Fruit fly (Drosophila melanogaster) whole organism, embryonic: ENCODE data around the gene yellow-b.
A peak's percentile ranks its signal among the peaks of the same experiment; 100 is the strongest.

Experiments used
- Atf3 ChIP-seq: fragments of 200-800 bp; sonication (Bioruptor generic); optimal IDR thresholded peaks from 3 replicates; lab custom pipeline; 2016; ENCODE audit warnings: missing biosample characterization, missing genetic modification characterization
- CG10321 ChIP-seq: fragments of 200-800 bp; sonication (Bioruptor generic); IDR thresholded peaks from 2 replicates; pipeline ENCODE4 v1.3.6; 2022; ENCODE audit warnings: missing biosample characterization, missing genetic modification characterization
- CG10959 ChIP-seq: fragments of 200-800 bp; sonication (Bioruptor generic); IDR thresholded peaks from 2 replicates; pipeline ENCODE4 v1.3.6; 2022; ENCODE audit warnings: missing biosample characterization, missing genetic modification characterization
- CG12299 ChIP-seq: fragments of 200-800 bp; sonication (Bioruptor generic); optimal IDR thresholded peaks from 2 replicates; lab custom pipeline; 2018; ENCODE audit warnings: missing biosample characterization, mild to moderate bottlenecking, missing genetic modification characterization
- CG12659 ChIP-seq: fragments of 200-800 bp; sonication (Bioruptor generic); optimal IDR thresholded peaks from 3 replicates; lab custom pipeline; 2017; ENCODE audit warnings: mild to moderate bottlenecking, missing biosample characterization, missing genetic modification reagents, missing genetic modification characterization
- CG13287 ChIP-seq: fragments of 200-800 bp; sonication (Bioruptor generic); IDR thresholded peaks from 2 replicates; pipeline ENCODE4 v1.3.6; 2022; ENCODE audit warnings: missing biosample characterization, missing genetic modification characterization; ENCODE audit not compliant: partially characterized antibody
- CG14014 ChIP-seq: fragments of 200-800 bp; sonication (Bioruptor generic); IDR thresholded peaks from 2 replicates; pipeline ENCODE4 v1.3.6; 2022; ENCODE audit warnings: missing biosample characterization, missing genetic modification characterization
- CG1529 ChIP-seq: fragments of 200-800 bp; sonication (Bioruptor generic); optimal IDR thresholded peaks from 3 replicates; lab custom pipeline; 2018; ENCODE audit warnings: missing biosample characterization, missing genetic modification characterization
- CG16815 ChIP-seq: fragments of 200-800 bp; sonication (Bioruptor generic); optimal IDR thresholded peaks from 3 replicates; lab custom pipeline; 2017; ENCODE audit warnings: missing biosample characterization, mild to moderate bottlenecking, missing genetic modification characterization
- CG2120 ChIP-seq: fragments of 200-800 bp; sonication (Bioruptor generic); optimal IDR thresholded peaks from 3 replicates; lab custom pipeline; 2016; ENCODE audit warnings: missing biosample characterization, missing genetic modification characterization
- CG2129 ChIP-seq: fragments of 200-800 bp; sonication (Bioruptor generic); IDR thresholded peaks from 2 replicates; pipeline ENCODE4 v1.3.6; 2022; ENCODE audit warnings: missing biosample characterization, missing genetic modification characterization; ENCODE audit not compliant: partially characterized antibody
- CG32532 ChIP-seq: fragments of 200-800 bp; sonication (Bioruptor generic); IDR thresholded peaks from 2 replicates; pipeline ENCODE4 v1.3.6; 2022; ENCODE audit warnings: missing biosample characterization, missing genetic modification characterization
- CG4360 ChIP-seq: fragments of 200-800 bp; sonication (Bioruptor generic); IDR thresholded peaks from 2 replicates; pipeline ENCODE4 v1.3.6; 2022; ENCODE audit warnings: missing biosample characterization, missing genetic modification characterization
- CG4404 ChIP-seq: fragments of 200-800 bp; sonication (Bioruptor generic); IDR thresholded peaks from 2 replicates; pipeline ENCODE4 v1.3.6; 2022; ENCODE audit warnings: missing biosample characterization, missing genetic modification characterization
- CG9797 ChIP-seq: fragments of 200-800 bp; sonication (Bioruptor generic); optimal IDR thresholded peaks from 3 replicates; lab custom pipeline; 2018; ENCODE audit warnings: missing biosample characterization, mild to moderate bottlenecking, missing genetic modification characterization
- CG9817 ChIP-seq: fragments of 200-800 bp; sonication (Bioruptor generic); optimal IDR thresholded peaks from 2 replicates; lab custom pipeline; 2018; ENCODE audit warnings: missing biosample characterization, mild to moderate bottlenecking, missing genetic modification characterization, moderate library complexity
- Dll ChIP-seq: fragments of 200-800 bp; sonication (Bioruptor generic); IDR thresholded peaks from 4 replicates; pipeline ENCODE4 v1.3.6; 2022; ENCODE audit warnings: missing biosample characterization, missing genetic modification characterization; ENCODE audit not compliant: partially characterized antibody
- Drgx ChIP-seq: fragments of 200-800 bp; sonication (Bioruptor generic); IDR thresholded peaks from 2 replicates; pipeline ENCODE4 v1.3.6; 2022; ENCODE audit warnings: missing biosample characterization, missing genetic modification characterization
- Gsc ChIP-seq: fragments of 200-800 bp; sonication (Bioruptor generic); IDR thresholded peaks from 2 replicates; pipeline ENCODE4 v1.3.6; 2022; ENCODE audit warnings: missing biosample characterization, missing genetic modification characterization
- H2.0 ChIP-seq: fragments of 200-800 bp; sonication (Bioruptor generic); IDR thresholded peaks from 2 replicates; pipeline ENCODE4 v1.3.6; 2022; ENCODE audit warnings: missing biosample characterization, missing genetic modification characterization
- HLHmδ ChIP-seq: fragments of 200-800 bp; sonication (Bioruptor generic); optimal IDR thresholded peaks from 2 replicates; lab custom pipeline; 2018; ENCODE audit warnings: missing biosample characterization, mild to moderate bottlenecking, missing genetic modification characterization, moderate library complexity
- Hey ChIP-seq: fragments of 200-800 bp; sonication (Bioruptor generic); optimal IDR thresholded peaks from 3 replicates; lab custom pipeline; 2018; ENCODE audit warnings: missing biosample characterization, mild to moderate bottlenecking, missing genetic modification characterization
- Mes4 ChIP-seq: fragments of 200-800 bp; sonication (Bioruptor generic); optimal IDR thresholded peaks from 2 replicates; lab custom pipeline; 2016; ENCODE audit warnings: missing biosample characterization, missing genetic modification characterization
- Mrtf ChIP-seq: fragments of 200-800 bp; sonication (Bioruptor generic); IDR thresholded peaks from 3 replicates; pipeline ENCODE4 v1.3.6; 2022; ENCODE audit warnings: missing biosample characterization, missing genetic modification characterization
- NFAT ChIP-seq: fragments of 200-800 bp; sonication (Bioruptor generic); IDR thresholded peaks from 2 replicates; pipeline ENCODE4 v1.3.6; 2022; ENCODE audit warnings: missing biosample characterization, missing genetic modification characterization
- NfI ChIP-seq: fragments of 200-800 bp; sonication (Bioruptor generic); optimal IDR thresholded peaks from 3 replicates; lab custom pipeline; 2018; ENCODE audit warnings: missing biosample characterization, mild to moderate bottlenecking, missing genetic modification characterization, moderate library complexity
- Pdp1 ChIP-seq, 2 experiments: fragments of 200-800 bp; sonication (Bioruptor generic); optimal IDR thresholded peaks; 3 replicates each; lab custom pipeline; 2016; ENCODE audit warnings: missing biosample characterization in 2 of 2, missing genetic modification characterization in 2 of 2, mild to moderate bottlenecking in 1 of 2, moderate library complexity in 1 of 2
- Trl ChIP-seq, 3 experiments: fragments of >200 bp in 2 of 3; fragments of 200-800 bp in 1 of 3; sonication (Bioruptor generic) in 1 of 3; optimal IDR thresholded peaks; 2 replicates in 1 of 3; 3 replicates in 2 of 3; lab custom pipeline; 2016 to 2017; ENCODE audit warnings: missing biosample characterization in 1 of 3, missing genetic modification characterization in 1 of 3
- al ChIP-seq: fragments of 200-800 bp; sonication (Bioruptor generic); IDR thresholded peaks from 2 replicates; pipeline ENCODE4 v1.3.6; 2022; ENCODE audit warnings: missing biosample characterization, missing genetic modification characterization
- ara ChIP-seq: fragments of 200-800 bp; sonication (Bioruptor generic); IDR thresholded peaks from 2 replicates; pipeline ENCODE4 v1.3.6; 2022; ENCODE audit warnings: missing biosample characterization, missing genetic modification characterization
- bbx ChIP-seq: fragments of 200-800 bp; sonication (Bioruptor generic); IDR thresholded peaks from 2 replicates; pipeline ENCODE4 v1.3.6; 2022; ENCODE audit warnings: missing biosample characterization, missing genetic modification characterization; ENCODE audit not compliant: partially characterized antibody
- danr ChIP-seq: fragments of 200-800 bp; sonication (Bioruptor generic); IDR thresholded peaks from 2 replicates; pipeline ENCODE4 v1.3.6; 2022; ENCODE audit warnings: missing biosample characterization, missing genetic modification characterization
- fd96Cb ChIP-seq: fragments of 200-800 bp; sonication (Bioruptor generic); optimal IDR thresholded peaks from 2 replicates; lab custom pipeline; 2018; ENCODE audit warnings: missing biosample characterization, mild to moderate bottlenecking, missing genetic modification characterization, moderate library complexity
- fu2 ChIP-seq: fragments of 200-800 bp; sonication (Bioruptor generic); optimal IDR thresholded peaks from 2 replicates; lab custom pipeline; 2016; ENCODE audit warnings: missing biosample characterization, missing genetic modification characterization
- h ChIP-seq: fragments of >200 bp; optimal IDR thresholded peaks from 2 replicates; lab custom pipeline; 2017
- hbn ChIP-seq: fragments of 200-800 bp; sonication (Bioruptor generic); IDR thresholded peaks from 2 replicates; pipeline ENCODE4 v1.3.6; 2022; ENCODE audit warnings: missing biosample characterization, missing genetic modification characterization; ENCODE audit not compliant: partially characterized antibody
- her ChIP-seq: fragments of 200-800 bp; sonication (Bioruptor generic); optimal IDR thresholded peaks from 2 replicates; lab custom pipeline; 2016; ENCODE audit warnings: missing biosample characterization, missing genetic modification characterization
- jigr1 ChIP-seq: fragments of 200-800 bp; sonication (Bioruptor generic); IDR thresholded peaks from 3 replicates; pipeline ENCODE4 v1.3.6; 2022; ENCODE audit warnings: missing biosample characterization, missing genetic modification characterization
- kah ChIP-seq: fragments of 200-800 bp; sonication (Bioruptor generic); optimal IDR thresholded peaks from 2 replicates; lab custom pipeline; 2018; ENCODE audit warnings: missing biosample characterization, mild to moderate bottlenecking, missing genetic modification characterization
- knrl ChIP-seq: fragments of 200-800 bp; sonication (Bioruptor generic); IDR thresholded peaks from 3 replicates; pipeline ENCODE4 v1.3.6; 2022; ENCODE audit warnings: missing biosample characterization, missing genetic modification characterization; ENCODE audit not compliant: partially characterized antibody
- lab ChIP-seq: fragments of 200-800 bp; sonication (Bioruptor generic); optimal IDR thresholded peaks from 3 replicates; lab custom pipeline; 2017; ENCODE audit warnings: missing biosample characterization, missing genetic modification characterization, mild to moderate bottlenecking, moderate library complexity, missing genetic modification reagents
- onecut ChIP-seq: fragments of 200-800 bp; sonication (Bioruptor generic); IDR thresholded peaks from 2 replicates; pipeline ENCODE4 v1.3.6; 2022; ENCODE audit warnings: missing biosample characterization, missing genetic modification characterization
- pho ChIP-seq: fragments of 200-800 bp; sonication (Bioruptor generic); optimal IDR thresholded peaks from 2 replicates; lab custom pipeline; 2016; ENCODE audit warnings: missing biosample characterization, missing genetic modification characterization
- pnt ChIP-seq: fragments of 200-800 bp; sonication (Bioruptor generic); optimal IDR thresholded peaks from 3 replicates; lab custom pipeline; 2016; ENCODE audit warnings: missing biosample characterization, missing genetic modification characterization
- rib ChIP-seq: fragments of 200-800 bp; sonication (Bioruptor generic); IDR thresholded peaks from 2 replicates; pipeline ENCODE4 v1.3.6; 2022; ENCODE audit warnings: missing biosample characterization, missing genetic modification characterization
- scrt ChIP-seq: fragments of 200-800 bp; sonication (Bioruptor generic); optimal IDR thresholded peaks from 2 replicates; lab custom pipeline; 2018; ENCODE audit warnings: missing biosample characterization, mild to moderate bottlenecking, missing genetic modification characterization, moderate library complexity
- sug ChIP-seq: fragments of 200-800 bp; optimal IDR thresholded peaks from 2 replicates; lab custom pipeline; 2019; ENCODE audit warnings: missing biosample characterization, mild to moderate bottlenecking, missing genetic modification characterization, moderate library complexity
- tio ChIP-seq: fragments of 200-800 bp; sonication (Bioruptor generic); optimal IDR thresholded peaks from 2 replicates; lab custom pipeline; 2017; ENCODE audit warnings: missing biosample characterization, missing genetic modification characterization, inconsistent platforms
- tna ChIP-seq: fragments of 200-800 bp; sonication (Bioruptor generic); IDR thresholded peaks from 2 replicates; pipeline ENCODE4 v1.3.6; 2022; ENCODE audit warnings: missing biosample characterization, missing genetic modification characterization; ENCODE audit not compliant: partially characterized antibody

Gene yellow-b

dm6 chr2L:16706882-16707775 is 47.0 kb upstream of the yellow-b start (continued):
- no peak for TF ChIP-seq HLHmδ (GFP tag; lab: Kevin White, UChicago)
- TF ChIP-seq CG12659 (GFP tag; lab: Kevin White, UChicago) = peak; percentile 24
- no peak; the same call in 1 of the 2 replicates for TF ChIP-seq onecut
- TF ChIP-seq jigr1 (GFP tag; lab: Robert Waterston, UW) = no peak
- no peak for TF ChIP-seq danr (GFP tag; lab: Robert Waterston, UW)
- no peak for TF ChIP-seq CG4404 (GFP tag; lab: Robert Waterston, UW)
- TF ChIP-seq H2.0 (GFP tag; lab: Robert Waterston, UW) = no peak
- TF ChIP-seq tna (GFP tag; lab: Robert Waterston, UW) = no peak
- TF ChIP-seq lab = no peak
- TF ChIP-seq tio = peak; percentile 1
- no peak for TF ChIP-seq CG10321 (GFP tag; lab: Robert Waterston, UW)
- no peak for TF ChIP-seq rib (GFP tag; lab: Robert Waterston, UW)
- TF ChIP-seq CG4360 (GFP tag; lab: Robert Waterston, UW) = no peak
- TF ChIP-seq fu2 (GFP tag; lab: Kevin White, UChicago) = no peak
- no peak for TF ChIP-seq bbx
- TF ChIP-seq CG16815 (GFP tag; lab: Kevin White, UChicago) = no peak
- TF ChIP-seq her = no peak
- TF ChIP-seq hbn (GFP tag; lab: Robert Waterston, UW) = no peak
- TF ChIP-seq CG9817 (tag; lab: Kevin White, UChicago) = no peak
- TF ChIP-seq knrl (GFP tag; lab: Robert Waterston, UW) = no peak
- TF ChIP-seq CG2120 (GFP tag; lab: Kevin White, UChicago) = peak; percentile 6
- peak; percentile 17 for TF ChIP-seq CG1529 (GFP tag; lab: Kevin White, UChicago)
- TF ChIP-seq al = no peak
- no peak for TF ChIP-seq kah (GFP tag; lab: Kevin White, UChicago)
- no peak for TF ChIP-seq pho
- TF ChIP-seq CG10959 (GFP tag; lab: Robert Waterston, UW) = no peak
- no peak for TF ChIP-seq Drgx (GFP tag; lab: Robert Waterston, UW)
- no peak for TF ChIP-seq Mes4
- TF ChIP-seq CG13287 = no peak
- TF ChIP-seq Pdp1 (GFP tag; optimal IDR thresholded peaks at IDR 0.05; lab: Kevin White, UChicago) = peak in 1 of 2 experiments; percentile 91
- TF ChIP-seq Hey (tag; lab: Kevin White, UChicago) = no peak
- 0 out of 2 replicates have a peak, but pooled peaks have one; percentile 9 for TF ChIP-seq CG14014 (GFP tag; lab: Robert Waterston, UW)
- TF ChIP-seq pnt = no peak
- no peak for TF ChIP-seq CG12299 (tag; lab: Kevin White, UChicago)
- no peak for TF ChIP-seq CG9797 (GFP tag; lab: Kevin White, UChicago)
- no peak for TF ChIP-seq CG2129 (GFP tag; lab: Robert Waterston, UW)
- no peak for TF ChIP-seq Trl (optimal IDR thresholded peaks at IDR 0.05; lab: Kevin White, UChicago)
- no peak for TF ChIP-seq Trl (GFP tag; optimal IDR thresholded peaks at IDR 0.05; lab: Kevin White, UChicago)
- TF ChIP-seq sug = no peak
- no peak for TF ChIP-seq NfI (GFP tag; lab: Kevin White, UChicago)
- TF ChIP-seq Gsc (GFP tag; lab: Robert Waterston, UW) = no peak
- no peak for TF ChIP-seq h (lab: Kevin White, UChicago)
- TF ChIP-seq Dll (GFP tag; lab: Robert Waterston, UW) = no peak
- no peak for TF ChIP-seq CG32532 (GFP tag; lab: Robert Waterston, UW)
- no peak for TF ChIP-seq ara (GFP tag; lab: Robert Waterston, UW)
- TF ChIP-seq NFAT (GFP tag; lab: Robert Waterston, UW) = no peak
- TF ChIP-seq Atf3 (GFP tag; lab: Kevin White, UChicago) = no peak
- no peak for TF ChIP-seq Mrtf (GFP tag; lab: Robert Waterston, UW)
- TF ChIP-seq scrt (GFP tag; lab: Kevin White, UChicago) = no peak
- no peak for TF ChIP-seq fd96Cb (tag; lab: Kevin White, UChicago)
